Fruit fly (Drosophila melanogaster): Measurements from ENCODE around the gene CG33700.

CG33700 gene

DNA sequence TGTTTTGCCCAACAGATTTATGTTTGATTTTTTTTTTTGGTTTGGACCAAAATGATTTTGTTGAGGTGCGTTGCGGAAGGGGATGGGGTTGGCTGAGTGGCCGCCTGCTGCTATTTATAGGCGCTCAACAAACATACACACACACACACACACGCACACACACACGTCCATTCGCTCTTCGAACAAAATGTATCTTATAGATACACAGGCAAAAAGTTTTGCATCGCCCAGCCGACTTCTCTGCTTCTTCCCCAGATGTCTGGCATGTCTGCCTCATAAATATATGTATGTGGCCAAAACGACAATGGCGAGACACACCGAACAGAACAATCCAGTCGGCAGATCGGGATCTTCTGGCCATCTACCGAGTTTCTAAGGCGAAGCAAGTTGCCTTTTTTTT is 23.5 kb upstream of the CG33700 start:
- TF ChIP-seq CG32121 (GFP tag; IDR thresholded peaks at IDR 0.05) (peak; percentile 54; the same call in 1 of the 2 replicates), CG8159 (tag; optimal IDR thresholded peaks at IDR 0.05) (no peak)

DNA sequence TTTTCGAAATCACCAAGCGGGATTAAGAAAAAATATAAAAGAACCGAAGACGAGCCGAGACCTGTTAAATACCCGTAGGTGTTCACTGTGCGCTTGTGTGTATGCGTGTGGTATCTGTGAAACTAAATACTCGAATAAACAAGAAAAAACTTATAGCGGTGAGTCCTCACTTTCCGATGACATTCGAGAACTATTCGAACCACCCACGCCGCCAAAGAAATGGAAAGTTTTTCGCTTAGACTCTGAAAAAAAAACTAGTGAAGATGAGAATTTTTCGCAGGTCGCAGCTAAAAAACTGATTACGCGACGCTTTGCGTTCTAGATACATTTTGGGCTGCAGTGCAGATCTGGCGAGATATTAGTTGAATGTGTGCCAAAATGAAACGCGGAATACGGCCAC is 22.6 kb upstream of the CG33700 start:
- TF ChIP-seq gl (tag; optimal IDR thresholded peaks at IDR 0.05) = no peak
- no peak for TF ChIP-seq CG8159 (tag; optimal IDR thresholded peaks at IDR 0.05)
- no peak for TF ChIP-seq CG8301 (tag; optimal IDR thresholded peaks at IDR 0.05)
- TF ChIP-seq CG12605 (GFP tag; IDR thresholded peaks at IDR 0.05) = no peak
- no peak for TF ChIP-seq EcR (GFP tag; optimal IDR thresholded peaks at IDR 0.05)
- TF ChIP-seq CG15710 (tag; optimal IDR thresholded peaks at IDR 0.05) = no peak
- no peak for TF ChIP-seq Pif1B (GFP tag; optimal IDR thresholded peaks at IDR 0.05)
- TF ChIP-seq Pif1A (GFP tag; optimal IDR thresholded peaks at IDR 0.05) = no peak
- no peak for TF ChIP-seq fd96Ca (GFP tag; IDR thresholded peaks at IDR 0.05)
- TF ChIP-seq rn (GFP tag; IDR thresholded peaks at IDR 0.05) = no peak
- no peak for TF ChIP-seq CG17806 (tag; optimal IDR thresholded peaks at IDR 0.05)
- no peak for TF ChIP-seq CG34367 (tag; optimal IDR thresholded peaks at IDR 0.05)
- TF ChIP-seq Ets98B (GFP tag; IDR thresholded peaks at IDR 0.05) = no peak
- TF ChIP-seq CG9948 (tag; optimal IDR thresholded peaks at IDR 0.05) = no peak
- TF ChIP-seq CG4496 (GFP tag; IDR thresholded peaks at IDR 0.05) = no peak
- TF ChIP-seq CG32121 (GFP tag; IDR thresholded peaks at IDR 0.05) = no peak
- no peak for TF ChIP-seq D1 (tag; optimal IDR thresholded peaks at IDR 0.05)
- TF ChIP-seq CG14655 (GFP tag; optimal IDR thresholded peaks at IDR 0.05) = no peak
- no peak for TF ChIP-seq CG13204 (GFP tag; optimal IDR thresholded peaks at IDR 0.05)
- no peak for TF ChIP-seq Snoo (tag; optimal IDR thresholded peaks at IDR 0.05)

DNA sequence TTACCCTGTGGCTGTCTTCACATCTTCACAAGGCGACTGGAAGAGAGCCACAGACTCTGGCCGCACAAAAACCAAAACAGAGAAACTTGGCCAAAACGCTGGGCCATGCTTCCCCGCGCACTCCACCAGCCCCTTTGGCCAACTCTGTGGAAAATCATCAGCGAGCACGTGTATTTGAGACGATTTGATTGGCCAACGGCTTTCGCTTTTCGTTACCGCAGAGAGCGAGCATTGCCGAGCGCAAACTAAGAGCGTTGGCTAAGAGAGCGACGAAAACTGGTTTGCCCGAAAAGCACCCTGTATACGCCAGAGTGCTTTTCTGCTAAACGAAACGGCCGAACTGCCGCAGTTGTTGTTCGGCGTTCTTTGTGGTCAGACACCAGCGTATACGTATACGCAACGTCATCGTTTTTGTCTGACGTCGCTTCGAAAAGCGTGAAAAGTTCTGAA is 21.6 kb upstream of the CG33700 start, which contains the start of gene CG42673:
TSS of gene CG42673 (plus strand) at position 346 of the 450 bp plus-strand sequence.
- TF ChIP-seq CG9948 (tag; optimal IDR thresholded peaks at IDR 0.05) = no peak
- TF ChIP-seq Pif1A (GFP tag; optimal IDR thresholded peaks at IDR 0.05) = peak; percentile 64
- peak; percentile 54 for TF ChIP-seq Snoo (tag; optimal IDR thresholded peaks at IDR 0.05)
- peak; percentile 72; the same call in 2 of the 3 replicates for TF ChIP-seq CG4496 (GFP tag; IDR thresholded peaks at IDR 0.05)
- TF ChIP-seq CG32121 (GFP tag; IDR thresholded peaks at IDR 0.05) = peak; percentile 61
- TF ChIP-seq D1 (tag; optimal IDR thresholded peaks at IDR 0.05) = no peak
- TF ChIP-seq CG14655 (GFP tag; optimal IDR thresholded peaks at IDR 0.05) = peak; percentile 59
- peak; percentile 66 for TF ChIP-seq EcR (GFP tag; optimal IDR thresholded peaks at IDR 0.05)
- TF ChIP-seq CG12605 (GFP tag; IDR thresholded peaks at IDR 0.05) = peak; percentile 80
- TF ChIP-seq gl (tag; optimal IDR thresholded peaks at IDR 0.05) = no peak
- TF ChIP-seq fd96Ca (GFP tag; IDR thresholded peaks at IDR 0.05) = peak; percentile 55; the same call in 1 of the 3 replicates
- TF ChIP-seq Ets98B (GFP tag; IDR thresholded peaks at IDR 0.05) = peak; percentile 72
- peak; percentile 32 for TF ChIP-seq CG13204 (GFP tag; optimal IDR thresholded peaks at IDR 0.05)
- TF ChIP-seq CG8301 (tag; optimal IDR thresholded peaks at IDR 0.05) = peak; percentile 64
- no peak for TF ChIP-seq CG10348 (GFP tag; IDR thresholded peaks at IDR 0.05)
- no peak for TF ChIP-seq CG15710 (tag; optimal IDR thresholded peaks at IDR 0.05)
- no peak for TF ChIP-seq rn (GFP tag; IDR thresholded peaks at IDR 0.05)
- TF ChIP-seq Pif1B (GFP tag; optimal IDR thresholded peaks at IDR 0.05) = peak; percentile 70

DNA sequence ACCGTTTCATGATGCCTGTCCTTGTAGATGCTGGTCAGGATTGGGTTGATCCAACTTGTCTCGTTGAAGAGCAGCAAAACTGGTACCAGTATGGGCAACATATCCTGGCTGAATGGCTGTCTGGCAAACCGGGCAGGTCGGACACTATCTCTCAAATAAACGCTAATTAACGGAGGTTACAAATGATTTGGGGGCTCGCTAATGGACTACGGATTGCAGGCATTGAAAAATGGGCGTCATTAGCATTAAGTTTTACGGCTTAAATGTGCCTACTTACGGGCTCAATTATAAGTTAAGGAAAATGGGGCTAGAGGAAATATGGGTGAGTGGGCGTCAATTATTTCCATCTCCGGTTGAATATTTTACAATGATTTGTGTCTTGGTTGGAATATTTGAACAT is 18.6 kb upstream of the CG33700 start, which contains the start of gene Ir67a:
TSS of gene Ir67a (minus strand) at position 101 of the 400 bp plus-strand sequence.
- no peak for TF ChIP-seq Pif1B (GFP tag; optimal IDR thresholded peaks at IDR 0.05)
- no peak for TF ChIP-seq Snoo (tag; optimal IDR thresholded peaks at IDR 0.05)

DNA sequence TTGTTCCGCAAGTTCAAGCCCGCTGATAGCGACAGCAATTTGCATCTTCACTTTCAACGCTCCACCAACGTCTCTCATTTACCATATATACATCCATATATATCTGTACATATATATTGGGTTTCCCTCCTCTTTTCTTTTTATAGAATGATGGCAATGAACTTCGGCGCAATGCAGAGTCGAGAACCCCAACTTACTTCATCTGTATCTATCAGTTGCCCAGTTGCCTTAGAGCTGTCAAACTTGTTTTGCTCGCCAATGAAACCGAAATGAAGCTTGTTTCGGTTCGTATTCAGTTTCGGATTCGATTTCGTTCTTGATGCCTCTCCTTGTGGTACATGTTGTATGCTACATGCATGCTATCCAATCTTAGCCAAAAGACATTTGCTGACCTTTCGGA is 3.5 kb upstream of the CG33700 start, which contains the start of gene Or67a:
TSS of gene Or67a (plus strand) at position 233 of the 400 bp plus-strand sequence.
- TF ChIP-seq CG14655 (GFP tag; optimal IDR thresholded peaks at IDR 0.05) = peak; percentile 27
- peak; percentile 99 for TF ChIP-seq EcR (GFP tag; optimal IDR thresholded peaks at IDR 0.05)
- no peak for TF ChIP-seq Pif1A (GFP tag; optimal IDR thresholded peaks at IDR 0.05)
- peak; percentile 29 for TF ChIP-seq CG8301 (tag; optimal IDR thresholded peaks at IDR 0.05)
- TF ChIP-seq Ets98B (GFP tag; IDR thresholded peaks at IDR 0.05) = no peak

DNA sequence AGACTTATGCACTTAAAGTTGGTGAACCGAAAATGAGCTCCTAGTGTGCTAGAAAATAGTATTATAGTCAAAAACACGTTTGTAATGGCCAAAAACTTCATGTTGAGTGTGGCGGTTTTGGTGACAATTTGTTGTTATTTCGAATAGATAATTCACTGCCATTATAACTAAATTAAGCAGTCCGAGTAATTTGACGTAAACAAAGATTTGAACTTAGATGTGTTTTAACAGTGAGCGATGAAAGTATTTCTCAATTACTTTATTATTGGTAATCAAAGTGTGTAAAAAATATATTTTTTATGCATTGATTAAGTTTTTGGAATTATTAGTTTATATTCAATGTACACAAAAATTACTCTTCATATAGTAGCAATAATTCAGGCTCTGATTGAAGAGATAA is 12.0 kb downstream of the CG33700 start, which contains the start of gene CG33702:
TSS of gene CG33702 (minus strand) at position 101 of the 400 bp plus-strand sequence.
- TF ChIP-seq CG9948 (tag; optimal IDR thresholded peaks at IDR 0.05) (no peak), rn (GFP tag; IDR thresholded peaks at IDR 0.05) (no peak), Pif1A (GFP tag; optimal IDR thresholded peaks at IDR 0.05) (no peak), EcR (GFP tag; optimal IDR thresholded peaks at IDR 0.05) (no peak), CG17806 (tag; optimal IDR thresholded peaks at IDR 0.05) (no peak), fd96Ca (GFP tag; IDR thresholded peaks at IDR 0.05) (no peak), CG4496 (GFP tag; IDR thresholded peaks at IDR 0.05) (no peak), Ets98B (GFP tag; IDR thresholded peaks at IDR 0.05) (no peak), CG8159 (tag; optimal IDR thresholded peaks at IDR 0.05) (no peak), Pif1B (GFP tag; optimal IDR thresholded peaks at IDR 0.05) (no peak)

DNA sequence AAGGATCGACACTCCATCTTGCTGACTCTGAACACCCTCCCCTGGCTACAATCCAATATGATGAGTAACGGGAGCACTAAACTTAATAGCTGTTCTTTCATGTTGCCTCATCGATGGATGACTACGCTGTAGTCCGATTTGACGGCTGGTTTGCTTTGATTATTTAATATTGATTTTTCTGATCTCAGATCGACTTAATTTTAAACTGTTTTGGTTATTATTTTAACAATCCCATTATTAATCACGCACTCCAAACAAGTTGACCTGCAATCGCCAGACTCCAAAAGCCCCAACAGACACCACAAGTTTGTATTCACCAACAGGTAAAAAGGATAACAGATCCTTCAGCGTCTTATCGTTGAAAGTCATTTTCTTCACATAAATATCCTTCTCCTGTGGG is 12.8 kb downstream of the CG33700 start, which contains the start of gene CG33703:
TSS of gene CG33703 (minus strand) at position 101 of the 400 bp plus-strand sequence.
- TF ChIP-seq Pif1B (GFP tag; optimal IDR thresholded peaks at IDR 0.05) = no peak

Measured in whole organism, pupa.